Fruit fly (Drosophila melanogaster): ENCODE measurements around the gene CG7024.

CG7024 gene

DNA sequence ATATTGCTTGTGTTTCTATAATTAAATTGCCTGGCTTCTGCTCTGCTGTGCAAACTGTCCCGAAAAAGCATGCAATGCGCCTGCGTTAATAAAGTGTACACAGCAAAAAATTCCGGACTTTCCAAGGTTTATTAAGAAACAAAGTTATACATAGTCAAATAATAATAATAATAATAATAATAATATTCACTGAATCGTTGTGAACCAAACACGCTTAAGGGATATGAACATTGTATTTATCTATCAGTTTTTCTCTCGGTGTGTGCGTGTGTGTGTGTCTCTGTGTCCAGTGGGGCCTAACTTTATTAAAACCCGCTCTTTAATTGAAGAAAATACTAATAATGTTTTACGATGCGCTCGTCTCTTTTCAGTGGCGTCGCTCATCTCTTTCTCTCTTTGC is 13.9 kb upstream of the CG7024 start (continued):
- TF ChIP-seq CoRest (tag; optimal IDR thresholded peaks at IDR 0.05) (peak; percentile 7), prd (optimal IDR thresholded peaks at IDR 0.05) (no peak), prd (GFP tag; IDR thresholded peaks at IDR 0.05) (peak; percentile 43; the same call in 1 of the 3 replicates), Ptx1 (GFP tag; IDR thresholded peaks at IDR 0.05) (peak; percentile 44; the same call in 1 of the 2 replicates), Nf-YA (GFP tag; IDR thresholded peaks at IDR 0.05) (no peak), zen2 (GFP tag; IDR thresholded peaks at IDR 0.05; ENCODE audit: partially characterized antibody) (no peak), disco-r (GFP tag; optimal IDR thresholded peaks at IDR 0.05) (no peak), CG11456 (GFP tag; IDR thresholded peaks at IDR 0.05) (no peak), CG34224 (GFP tag; IDR thresholded peaks at IDR 0.05; ENCODE audit: partially characterized antibody) (no peak), Sry-β (GFP tag; optimal IDR thresholded peaks at IDR 0.05) (no peak), CG17829 (tag; optimal IDR thresholded peaks at IDR 0.05) (peak; percentile 11), grau (tag; optimal IDR thresholded peaks at IDR 0.05) (peak; percentile 43), CG3838 (GFP tag; optimal IDR thresholded peaks at IDR 0.05) (no peak), CG6683 (GFP tag; optimal IDR thresholded peaks at IDR 0.05) (peak; percentile 32), CG13424 (tag; optimal IDR thresholded peaks at IDR 0.05) (peak; percentile 33), CG15514 (GFP tag; optimal IDR thresholded peaks at IDR 0.05) (peak; percentile 36), Dip3 (GFP tag; optimal IDR thresholded peaks at IDR 0.05) (no peak), Scr (GFP tag; IDR thresholded peaks at IDR 0.05; ENCODE audit: partially characterized antibody) (no peak), scrt (GFP tag; optimal IDR thresholded peaks at IDR 0.05) (peak; percentile 10), ci (GFP tag; IDR thresholded peaks at IDR 0.05) (0 out of 3 replicates have a peak, but pooled peaks have one; percentile 27), lmd (GFP tag; IDR thresholded peaks at IDR 0.05) (0 out of 2 replicates have a peak, but pooled peaks have one; percentile 30), tio (GFP tag; optimal IDR thresholded peaks at IDR 0.05) (no peak), CG14710 (tag; optimal IDR thresholded peaks at IDR 0.05) (no peak), Atf6 (GFP tag; IDR thresholded peaks at IDR 0.05) (peak; percentile 45; the same call in 1 of the 2 replicates), BtbVII (GFP tag; optimal IDR thresholded peaks at IDR 0.05) (peak; percentile 1), CG10267 (tag; optimal IDR thresholded peaks at IDR 0.05) (peak; percentile 23), NfI (GFP tag; optimal IDR thresholded peaks at IDR 0.05) (peak; percentile 41), CG14014 (GFP tag; IDR thresholded peaks at IDR 0.05) (no peak), Atf3 (GFP tag; optimal IDR thresholded peaks at IDR 0.05) (no peak), emc (GFP tag; optimal IDR thresholded peaks at IDR 0.05) (no peak), CG7745 (tag; optimal IDR thresholded peaks at IDR 0.05) (no peak), ewg (GFP tag; optimal IDR thresholded peaks at IDR 0.05) (peak; percentile 57), CG10366 (GFP tag; IDR thresholded peaks at IDR 0.05) (no peak), CG30403 (GFP tag; optimal IDR thresholded peaks at IDR 0.05) (peak; percentile 22), Aef1 (GFP tag; IDR thresholded peaks at IDR 0.05) (peak; percentile 16; the same call in 1 of the 3 replicates), hth (optimal IDR thresholded peaks at IDR 0.05) (no peak), Bteb2 (GFP tag; optimal IDR thresholded peaks at IDR 0.05) (no peak), BEAF-32 (GFP tag; optimal IDR thresholded peaks at IDR 0.05) (no peak), Jarid2 (GFP tag; optimal IDR thresholded peaks at IDR 0.05) (no peak), HHEX (GFP tag; optimal IDR thresholded peaks at IDR 0.05) (peak; percentile 30), Nf-YB (GFP tag; optimal IDR thresholded peaks at IDR 0.05) (no peak), CG11695 (GFP tag; IDR thresholded peaks at IDR 0.05) (0 out of 3 replicates have a peak, but pooled peaks have one; percentile 26), CG6654 (GFP tag; optimal IDR thresholded peaks at IDR 0.05) (no peak), CG16779 (GFP tag; IDR thresholded peaks at IDR 0.05) (no peak), Deaf1 (tag; optimal IDR thresholded peaks at IDR 0.05) (no peak), CG6813 (GFP tag; optimal IDR thresholded peaks at IDR 0.05) (peak; percentile 41), zfh1 (GFP tag; IDR thresholded peaks at IDR 0.05) (peak; percentile 44; the same call in 1 of the 3 replicates), gfzf (GFP tag; optimal IDR thresholded peaks at IDR 0.05) (no peak), kay (GFP tag; optimal IDR thresholded peaks at IDR 0.05) (no peak), CG11093 (GFP tag; IDR thresholded peaks at IDR 0.05) (no peak), tx (GFP tag; optimal IDR thresholded peaks at IDR 0.05) (no peak)

Measured in whole organism, embryonic.